Worm (Caenorhabditis elegans) whole organism, L2 larva: ENCODE measurements around the gene W09H1.3.

Source experiments
- C34F6.9 ChIP-seq: fragments of 150-350 bp; optimal IDR thresholded peaks from 2 replicates; lab custom pipeline; 2014; ENCODE audit warnings: missing biosample characterization, missing genetic modification characterization
- F13H6.1 ChIP-seq: sonication (generic microtip); optimal IDR thresholded peaks from 2 replicates; lab custom pipeline; 2016; ENCODE audit warnings: missing genetic modification characterization, missing compliant biosample characterization
- R02D3.7 ChIP-seq: fragments of 150-350 bp; optimal IDR thresholded peaks from 2 replicates; lab custom pipeline; 2014; ENCODE audit warnings: missing biosample characterization, missing genetic modification characterization
- Y55F3AM.14 ChIP-seq: fragments of 200-800 bp; sonication (Bioruptor generic); optimal IDR thresholded peaks from 2 replicates; lab custom pipeline; 2018; ENCODE audit warnings: mild to moderate bottlenecking, missing genetic modification characterization, missing compliant biosample characterization
- ZK546.5 ChIP-seq: sonication (generic microtip); optimal IDR thresholded peaks from 2 replicates; lab custom pipeline; 2017; ENCODE audit warnings: missing biosample characterization, missing genetic modification characterization
- alr-1 ChIP-seq: fragments of 150-350 bp; optimal IDR thresholded peaks from 2 replicates; lab custom pipeline; 2014; ENCODE audit warnings: missing biosample characterization, missing genetic modification characterization
- aly-2 ChIP-seq: fragments of 150-350 bp; optimal IDR thresholded peaks from 2 replicates; lab custom pipeline; 2014; ENCODE audit warnings: missing biosample characterization, missing genetic modification characterization
- ama-1 ChIP-seq: fragments of 150-350 bp; optimal IDR thresholded peaks from 2 replicates; lab custom pipeline; 2018; ENCODE audit warnings: inconsistent platforms
- blmp-1 ChIP-seq: sonication (generic microtip); optimal IDR thresholded peaks from 2 replicates; lab custom pipeline; 2017; ENCODE audit warnings: missing genetic modification characterization, mild to moderate bottlenecking, missing compliant biosample characterization, antibody characterized with exemption, moderate library complexity; ENCODE audit not compliant: insufficient read depth
- ceh-16 ChIP-seq: fragments of 150-350 bp; optimal IDR thresholded peaks from 2 replicates; lab custom pipeline; 2014; ENCODE audit warnings: missing biosample characterization, missing genetic modification characterization
- ceh-82 ChIP-seq: fragments of 150-350 bp; optimal IDR thresholded peaks from 2 replicates; lab custom pipeline; 2014; ENCODE audit warnings: missing biosample characterization, missing genetic modification characterization
- crh-2 ChIP-seq: sonication (generic microtip); optimal IDR thresholded peaks from 2 replicates; lab custom pipeline; 2017; ENCODE audit warnings: missing biosample characterization, missing genetic modification characterization
- dmd-4 ChIP-seq: sonication (generic microtip); optimal IDR thresholded peaks from 2 replicates; lab custom pipeline; 2017; ENCODE audit warnings: missing biosample characterization, missing genetic modification characterization
- egl-27 ChIP-seq: sonication (generic microtip); optimal IDR thresholded peaks from 3 replicates; lab custom pipeline; 2017; ENCODE audit warnings: missing biosample characterization, missing genetic modification reagents, missing genetic modification characterization
- elt-1 ChIP-seq: fragments of 150-350 bp; optimal IDR thresholded peaks from 2 replicates; lab custom pipeline; 2014; ENCODE audit warnings: missing biosample characterization, missing genetic modification characterization
- elt-3 ChIP-seq: sonication (generic microtip); optimal IDR thresholded peaks from 2 replicates; lab custom pipeline; 2017; ENCODE audit warnings: missing biosample characterization, missing genetic modification characterization
- fos-1 ChIP-seq: fragments of 150-350 bp; optimal IDR thresholded peaks from 2 replicates; lab custom pipeline; 2014; ENCODE audit warnings: missing biosample characterization, missing genetic modification characterization
- gmeb-1 ChIP-seq: fragments of 150-350 bp; optimal IDR thresholded peaks from 2 replicates; lab custom pipeline; 2014; ENCODE audit warnings: missing biosample characterization, missing genetic modification characterization
- lin-11 ChIP-seq: fragments of 150-350 bp; sonication (generic microtip); optimal IDR thresholded peaks from 2 replicates; lab custom pipeline; 2014; ENCODE audit warnings: missing biosample characterization, missing genetic modification characterization, inconsistent platforms, mixed read lengths
- lin-13 ChIP-seq: fragments of 150-350 bp; optimal IDR thresholded peaks from 2 replicates; lab custom pipeline; 2014; ENCODE audit warnings: missing biosample characterization, missing genetic modification reagents, missing genetic modification characterization
- lin-39 ChIP-seq: fragments of 150-350 bp; optimal IDR thresholded peaks from 2 replicates; lab custom pipeline; 2014; ENCODE audit warnings: missing biosample characterization, missing genetic modification reagents, missing genetic modification characterization
- lsy-2 ChIP-seq, 2 experiments: fragments of 150-350 bp in 1 of 2; sonication (generic microtip) in 1 of 2; optimal IDR thresholded peaks; 2 replicates each; lab custom pipeline; 2014 to 2017; ENCODE audit warnings: missing biosample characterization in 2 of 2, missing genetic modification characterization in 2 of 2
- mab-5 ChIP-seq: fragments of 150-350 bp; optimal IDR thresholded peaks from 2 replicates; lab custom pipeline; 2014; ENCODE audit warnings: missing biosample characterization, missing genetic modification characterization
- mbf-1 ChIP-seq: sonication (generic microtip); optimal IDR thresholded peaks from 2 replicates; lab custom pipeline; 2017; ENCODE audit warnings: missing biosample characterization, missing genetic modification characterization
- mdl-1 ChIP-seq, 2 experiments: fragments of 150-350 bp in 1 of 2; sonication (generic microtip) in 1 of 2; optimal IDR thresholded peaks; 2 replicates each; lab custom pipeline; 2017; ENCODE audit warnings: missing biosample characterization in 2 of 2, missing genetic modification characterization in 2 of 2
- nhr-10 ChIP-seq: sonication (generic microtip); optimal IDR thresholded peaks from 2 replicates; lab custom pipeline; 2017; ENCODE audit warnings: missing biosample characterization, missing genetic modification characterization
- nhr-11 ChIP-seq: fragments of 150-350 bp; optimal IDR thresholded peaks from 2 replicates; lab custom pipeline; 2014; ENCODE audit warnings: missing biosample characterization, missing genetic modification characterization
- nhr-12 ChIP-seq: fragments of 150-350 bp; optimal IDR thresholded peaks from 2 replicates; lab custom pipeline; 2014; ENCODE audit warnings: missing biosample characterization, missing genetic modification characterization
- nhr-129 ChIP-seq: fragments of 150-350 bp; optimal IDR thresholded peaks from 2 replicates; lab custom pipeline; 2014; ENCODE audit warnings: missing biosample characterization, missing genetic modification characterization
- nhr-21 ChIP-seq: fragments of 150-350 bp; optimal IDR thresholded peaks from 2 replicates; lab custom pipeline; 2014; ENCODE audit warnings: missing biosample characterization, missing genetic modification characterization
- nhr-23 ChIP-seq: fragments of 150-350 bp; optimal IDR thresholded peaks from 2 replicates; lab custom pipeline; 2014; ENCODE audit warnings: missing biosample characterization, missing genetic modification reagents, missing genetic modification characterization
- nhr-25 ChIP-seq: fragments of 150-350 bp; sonication (generic microtip); optimal IDR thresholded peaks from 3 replicates; lab custom pipeline; 2014; ENCODE audit warnings: missing biosample characterization, missing genetic modification characterization
- nhr-6 ChIP-seq: fragments of 150-350 bp; optimal IDR thresholded peaks from 2 replicates; lab custom pipeline; 2014; ENCODE audit warnings: missing biosample characterization, missing genetic modification characterization
- nhr-77 ChIP-seq: fragments of 150-350 bp; optimal IDR thresholded peaks from 2 replicates; lab custom pipeline; 2014; ENCODE audit warnings: missing biosample characterization, missing genetic modification characterization
- peb-1 ChIP-seq: fragments of 150-350 bp; optimal IDR thresholded peaks from 2 replicates; lab custom pipeline; 2014; ENCODE audit warnings: missing biosample characterization, missing genetic modification characterization
- sem-4 ChIP-seq: fragments of 150-350 bp; optimal IDR thresholded peaks from 2 replicates; lab custom pipeline; 2014; ENCODE audit warnings: missing biosample characterization, missing genetic modification reagents, missing genetic modification characterization
- skn-1 ChIP-seq: sonication (generic microtip); optimal IDR thresholded peaks from 2 replicates; lab custom pipeline; 2017; ENCODE audit warnings: missing biosample characterization, missing genetic modification characterization
- sma-3 ChIP-seq: sonication (generic microtip); optimal IDR thresholded peaks from 2 replicates; lab custom pipeline; 2016; ENCODE audit warnings: missing genetic modification reagents, missing genetic modification characterization, missing compliant biosample characterization
- sma-9 ChIP-seq, 2 experiments: fragments of 150-350 bp in 1 of 2; sonication (generic microtip) in 1 of 2; optimal IDR thresholded peaks; 2 replicates each; lab custom pipeline; 2014 to 2016; ENCODE audit warnings: missing genetic modification characterization in 2 of 2, mild to moderate bottlenecking in 1 of 2, missing biosample characterization in 1 of 2, missing compliant biosample characterization in 1 of 2, missing genetic modification reagents in 1 of 2, moderate library complexity in 1 of 2
- snpc-4 ChIP-seq: fragments of 150-350 bp; optimal IDR thresholded peaks from 2 replicates; lab custom pipeline; 2014; ENCODE audit warnings: missing biosample characterization, missing genetic modification characterization
- unc-39 ChIP-seq: fragments of 150-350 bp; optimal IDR thresholded peaks from 2 replicates; lab custom pipeline; 2014; ENCODE audit warnings: missing biosample characterization, missing genetic modification characterization
- unc-55 ChIP-seq: fragments of 150-350 bp; sonication (generic microtip); optimal IDR thresholded peaks from 3 replicates; lab custom pipeline; 2014; ENCODE audit warnings: missing biosample characterization, missing genetic modification reagents, missing genetic modification characterization
- unc-62 ChIP-seq: fragments of 150-350 bp; optimal IDR thresholded peaks from 2 replicates; lab custom pipeline; 2014; ENCODE audit warnings: missing biosample characterization, missing genetic modification reagents, missing genetic modification characterization
- zag-1 ChIP-seq: fragments of 150-350 bp; optimal IDR thresholded peaks from 2 replicates; lab custom pipeline; 2014; ENCODE audit warnings: missing biosample characterization, missing genetic modification characterization
- ztf-1 ChIP-seq: fragments of 200-800 bp; sonication (Bioruptor generic); conservative IDR thresholded peaks from 2 replicates; pipeline ENCODE4 v1.3.6; 2022; ENCODE audit warnings: missing genetic modification characterization, missing compliant biosample characterization
- ztf-11 ChIP-seq: sonication (generic microtip); optimal IDR thresholded peaks from 2 replicates; lab custom pipeline; 2017; ENCODE audit warnings: missing biosample characterization, missing genetic modification characterization
- ztf-4 ChIP-seq: fragments of 150-350 bp; optimal IDR thresholded peaks from 2 replicates; lab custom pipeline; 2014; ENCODE audit warnings: missing biosample characterization, missing genetic modification characterization

The W09H1.3 gene

DNA sequence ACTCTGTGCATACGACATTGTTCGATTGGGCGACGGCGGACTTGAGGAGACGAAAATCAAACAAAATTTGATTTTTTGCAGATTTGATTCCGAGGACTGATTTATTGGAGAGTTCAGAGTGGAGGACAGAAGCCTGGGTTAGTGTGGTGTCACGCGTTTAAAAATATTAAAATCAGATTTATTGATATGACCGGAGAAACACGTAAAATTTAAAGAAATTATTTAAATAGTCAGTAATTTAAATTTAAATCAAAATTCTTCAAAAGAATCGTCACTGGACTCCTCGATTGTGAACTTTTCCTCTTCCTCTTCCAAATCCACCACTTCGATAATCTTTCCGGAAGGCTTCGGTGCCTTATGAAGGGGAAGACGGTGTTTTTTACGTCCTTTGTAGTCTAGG lies 30.9 kb upstream of the W09H1.3 start, which contains the start of gene spe-18:
spe-18 (minus strand) TSS at position 101 of the 400 bp plus-strand sequence.
- TF ChIP-seq ztf-11 (tag; lab: Kevin White, UChicago) (no peak), nhr-6 (tag; lab: Kevin White, UChicago) (no peak), unc-39 (tag; lab: Kevin White, UChicago) (no peak), lin-11 (tag; lab: Kevin White, UChicago) (no peak), nhr-77 (no peak), nhr-12 (tag; lab: Kevin White, UChicago) (no peak), mbf-1 (tag; lab: Kevin White, UChicago) (no peak)

DNA sequence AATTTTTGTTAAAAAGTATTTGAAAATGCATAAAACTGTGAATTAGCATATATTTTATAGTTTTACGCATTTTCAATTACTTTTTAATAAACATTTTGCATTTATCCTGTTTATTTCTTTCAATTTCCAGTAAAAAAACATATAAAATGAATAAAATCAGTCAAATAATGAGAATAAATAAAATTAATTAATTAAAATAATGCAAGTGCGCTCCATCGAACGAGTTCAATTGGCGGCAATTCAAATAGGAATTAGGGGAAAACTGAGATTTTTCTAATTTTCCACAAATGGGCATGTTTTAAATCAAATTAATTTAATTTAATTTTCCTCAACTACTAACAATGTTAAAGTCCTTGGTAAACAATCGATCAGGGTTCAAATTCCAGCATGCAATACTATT lies 28.2 kb upstream of the W09H1.3 start:
- TF ChIP-seq unc-62 (GFP tag; lab: Kevin White, UChicago) (no peak), nhr-21 (no peak), lin-11 (tag; lab: Kevin White, UChicago) (no peak), sma-9 (GFP tag; optimal IDR thresholded peaks at IDR 0.05; lab: Kevin White, UChicago) (no peak), sma-9 (tag; optimal IDR thresholded peaks at IDR 0.05; lab: Kevin White, UChicago) (no peak), nhr-23 (tag; lab: Kevin White, UChicago) (no peak), zag-1 (tag; lab: Kevin White, UChicago) (no peak), unc-39 (tag; lab: Kevin White, UChicago) (no peak), fos-1 (tag; lab: Kevin White, UChicago) (no peak), crh-2 (tag; lab: Kevin White, UChicago) (no peak), lin-13 (no peak), nhr-6 (tag; lab: Kevin White, UChicago) (no peak)

DNA sequence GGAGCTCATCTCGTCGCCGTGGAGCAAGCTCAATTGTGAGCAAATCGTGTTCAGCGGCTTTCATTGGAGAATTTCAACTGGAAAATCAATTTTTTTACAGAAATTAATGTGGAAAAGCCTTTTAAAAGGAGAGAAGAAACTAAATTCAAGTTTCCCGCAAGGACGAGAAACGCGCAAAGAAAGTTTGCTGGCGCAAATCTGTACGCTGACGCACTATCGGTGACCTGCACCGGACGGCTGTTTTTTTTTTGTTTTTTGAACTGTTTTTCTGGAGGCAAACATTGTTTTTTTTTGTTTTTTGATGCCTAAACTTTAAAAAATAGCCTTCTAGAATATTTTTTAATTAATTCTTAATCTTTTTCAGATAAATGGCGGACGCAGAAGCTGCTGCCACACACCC lies 27.3 kb upstream of the W09H1.3 start, which contains the start of the genes hpr-17 and F32A11.1:
hpr-17 (minus strand) TSS at position 77 of the 400 bp plus-strand sequence.
F32A11.1 (plus strand) TSS at position 359 of the 400 bp plus-strand sequence.
- TF ChIP-seq nhr-12 (tag; lab: Kevin White, UChicago): no peak
- no peak for TF ChIP-seq ztf-1 (GFP tag; lab: Robert Waterston, UW)
- TF ChIP-seq elt-3: no peak
- no peak for TF ChIP-seq Y55F3AM.14
- no peak for TF ChIP-seq alr-1 (tag; lab: Kevin White, UChicago)
- no peak for TF ChIP-seq nhr-11 (tag; lab: Kevin White, UChicago)
- TF ChIP-seq zag-1 (tag; lab: Kevin White, UChicago): no peak
- TF ChIP-seq lin-11 (tag; lab: Kevin White, UChicago): peak; percentile 78
- no peak for TF ChIP-seq ama-1 (lab: Kevin White, UChicago)
- TF ChIP-seq unc-62 (GFP tag; lab: Kevin White, UChicago): no peak
- peak; percentile 99 for TF ChIP-seq gmeb-1 (tag; lab: Kevin White, UChicago)
- TF ChIP-seq crh-2 (tag; lab: Kevin White, UChicago): peak; percentile 86
- no peak for TF ChIP-seq peb-1 (tag; lab: Kevin White, UChicago)
- TF ChIP-seq F13H6.1 (tag; lab: Kevin White, UChicago): peak; percentile 63
- TF ChIP-seq mdl-1 (tag; optimal IDR thresholded peaks at IDR 0.05; lab: Kevin White, UChicago): no peak
- peak; percentile 21 for TF ChIP-seq ztf-4 (tag; lab: Kevin White, UChicago)
- TF ChIP-seq sma-9 (GFP tag; optimal IDR thresholded peaks at IDR 0.05; lab: Kevin White, UChicago): peak; percentile 86
- no peak for TF ChIP-seq sma-9 (tag; optimal IDR thresholded peaks at IDR 0.05; lab: Kevin White, UChicago)
- TF ChIP-seq C34F6.9 (tag; lab: Kevin White, UChicago): peak; percentile 90
- no peak for TF ChIP-seq aly-2 (tag; lab: Kevin White, UChicago)
- peak; percentile 87 to 92 for TF ChIP-seq lsy-2 (tag; optimal IDR thresholded peaks at IDR 0.05; lab: Kevin White, UChicago)
- TF ChIP-seq mbf-1 (tag; lab: Kevin White, UChicago): no peak
- no peak for TF ChIP-seq elt-1 (tag; lab: Kevin White, UChicago)
- peak; percentile 56 for TF ChIP-seq fos-1 (tag; lab: Kevin White, UChicago)
- TF ChIP-seq nhr-25: peak; percentile 80
- TF ChIP-seq ceh-82 (tag; lab: Kevin White, UChicago): peak; percentile 61
- TF ChIP-seq lin-13: peak; percentile 80
- TF ChIP-seq ZK546.5 (tag; lab: Kevin White, UChicago): no peak
- TF ChIP-seq ceh-16: no peak
- TF ChIP-seq ztf-11 (tag; lab: Kevin White, UChicago): no peak
- TF ChIP-seq R02D3.7 (tag; lab: Kevin White, UChicago): peak; percentile 55
- peak; percentile 67 for TF ChIP-seq egl-27 (tag; lab: Kevin White, UChicago)
- peak; percentile 75 for TF ChIP-seq nhr-21
- TF ChIP-seq dmd-4 (tag; lab: Kevin White, UChicago): no peak
- TF ChIP-seq unc-39 (tag; lab: Kevin White, UChicago): no peak
- TF ChIP-seq unc-55 (GFP tag; lab: Kevin White, UChicago): peak; percentile 94
- no peak for TF ChIP-seq nhr-6 (tag; lab: Kevin White, UChicago)
- peak; percentile 70 for TF ChIP-seq mab-5 (tag; lab: Kevin White, UChicago)
- TF ChIP-seq sma-3 (GFP tag; lab: Kevin White, UChicago): peak; percentile 76
- peak; percentile 77 for TF ChIP-seq nhr-129 (tag; lab: Kevin White, UChicago)
- TF ChIP-seq nhr-23 (tag; lab: Kevin White, UChicago): no peak
- peak; percentile 2 for TF ChIP-seq skn-1 (tag; lab: Kevin White, UChicago)
- TF ChIP-seq nhr-77: peak; percentile 36
- TF ChIP-seq lin-39: no peak
- peak; percentile 82 for TF ChIP-seq snpc-4
- TF ChIP-seq sem-4 (tag; lab: Kevin White, UChicago): peak; percentile 49
- peak; percentile 58 for TF ChIP-seq nhr-10 (tag; lab: Kevin White, UChicago)
- TF ChIP-seq blmp-1: peak; percentile 23
